Worm (Caenorhabditis elegans): ENCODE measurements around the gene R02E12.4.

R02E12.4 gene

DNA sequence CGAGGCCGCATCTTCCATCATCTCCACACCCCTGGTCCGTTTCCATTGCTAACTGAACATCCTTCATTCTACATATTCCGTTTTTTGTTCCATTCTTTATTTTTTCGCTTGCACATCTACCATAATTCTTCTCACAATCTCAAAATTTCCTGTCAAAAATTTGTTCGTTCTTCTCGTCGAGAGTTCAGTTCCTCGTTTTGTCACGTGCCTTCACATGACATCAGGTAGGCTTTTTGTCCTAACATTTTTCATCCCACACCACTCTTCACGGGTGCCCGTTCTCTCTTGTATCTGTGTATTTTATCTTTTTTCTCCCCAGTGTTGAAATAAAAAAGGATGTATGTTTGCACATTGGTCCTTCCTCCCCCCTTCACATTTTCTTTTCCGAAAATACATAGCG is 14.6 kb upstream of the R02E12.4 start:
- no peak for TF ChIP-seq sptf-2 (GFP tag; optimal IDR thresholded peaks at IDR 0.05)
- TF ChIP-seq cebp-1 (GFP tag; IDR thresholded peaks at IDR 0.05) = no peak
- peak; percentile 32 for TF ChIP-seq cebp-1 (tag; optimal IDR thresholded peaks at IDR 0.05)

DNA sequence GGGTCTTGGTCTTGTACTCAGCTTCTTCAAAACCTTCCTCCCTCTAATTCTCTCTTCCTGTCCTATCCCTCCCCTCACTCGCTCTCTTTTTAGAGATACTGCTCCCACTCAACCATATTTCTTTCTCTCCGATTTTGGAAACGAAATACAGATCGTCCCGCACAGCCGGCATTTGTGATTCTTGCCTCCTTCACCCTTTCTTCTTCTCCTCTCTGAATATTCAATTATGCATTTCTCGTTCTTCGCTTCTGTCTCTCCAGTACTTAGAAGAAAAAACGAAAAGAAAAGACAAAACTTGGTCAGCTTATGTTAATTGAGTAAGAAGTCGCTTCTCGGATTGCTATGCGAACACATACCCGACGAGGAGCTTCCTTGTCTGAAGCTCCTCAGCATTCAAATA is 14.2 kb upstream of the R02E12.4 start:
- TF ChIP-seq K11D2.4 (GFP tag; IDR thresholded peaks at IDR 0.05) (no peak), D2030.7 (GFP tag; IDR thresholded peaks at IDR 0.05) (no peak), ztf-25 (GFP tag; IDR thresholded peaks at IDR 0.05) (no peak), ceh-27 (GFP tag; optimal IDR thresholded peaks at IDR 0.05) (no peak), madf-6 (GFP tag; IDR thresholded peaks at IDR 0.05) (no peak)

DNA sequence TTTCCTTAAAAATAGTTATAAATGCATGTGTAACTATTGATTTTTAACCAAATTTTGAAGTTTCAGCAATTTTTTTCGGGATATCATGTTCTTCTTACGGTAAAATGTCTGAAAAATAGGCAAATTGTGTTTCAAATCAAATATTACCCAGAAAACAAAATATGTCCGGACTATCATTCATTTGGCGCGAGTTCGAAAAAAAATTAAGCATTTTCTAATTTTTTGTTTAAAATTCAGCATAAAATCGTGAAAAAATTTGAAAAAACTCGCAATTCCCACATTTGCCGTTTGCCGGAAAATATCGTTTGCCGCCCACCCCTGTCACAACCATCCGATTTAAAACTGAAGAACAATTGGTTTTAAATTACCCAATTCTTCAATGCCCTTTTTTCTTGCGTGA is 13.5 kb upstream of the R02E12.4 start:
- no peak for TF ChIP-seq let-526 (GFP tag; IDR thresholded peaks at IDR 0.05)
- TF ChIP-seq mel-28 (tag; optimal IDR thresholded peaks at IDR 0.05; ENCODE audit: borderline replicate concordance) = no peak
- TF ChIP-seq lin-54 (GFP tag; optimal IDR thresholded peaks at IDR 0.05) = no peak
- no peak for TF ChIP-seq lsy-27 (tag; optimal IDR thresholded peaks at IDR 0.05; ENCODE audit: borderline replicate concordance, insufficient read depth)

DNA sequence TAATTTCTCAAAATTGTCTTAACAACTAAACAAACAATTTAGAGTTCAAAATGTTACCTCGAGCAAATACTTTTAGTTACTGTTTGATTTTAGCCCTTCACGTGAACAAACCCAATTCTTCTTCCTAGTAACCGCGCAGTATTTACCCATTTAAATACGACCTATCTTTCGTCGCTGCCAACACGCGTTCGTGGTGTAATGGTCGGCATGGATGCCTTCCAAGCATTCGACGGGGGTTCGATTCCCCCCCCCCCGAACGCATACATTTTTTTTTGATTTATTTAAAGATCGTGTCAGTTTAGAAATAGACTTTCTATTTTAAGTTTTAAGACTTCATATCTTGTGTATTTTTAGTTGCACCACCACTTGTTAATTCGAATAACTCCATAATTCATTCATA is 10.7 kb upstream of the R02E12.4 start:
- TF ChIP-seq rec-8 (tag; optimal IDR thresholded peaks at IDR 0.05) = peak in 1 of 2 experiments; percentile 12
- TF ChIP-seq Y95B8A.8 (GFP tag; IDR thresholded peaks at IDR 0.05) = no peak
- TF ChIP-seq hmg-1.2 (GFP tag; IDR thresholded peaks at IDR 0.05) = peak; percentile 59; the same call in 1 of the 2 replicates
- 0 out of 2 replicates have a peak, but pooled peaks have one; percentile 55 for TF ChIP-seq ztf-25 (GFP tag; IDR thresholded peaks at IDR 0.05)
- TF ChIP-seq B0336.3 (GFP tag; IDR thresholded peaks at IDR 0.05) = no peak
- peak; percentile 62; the same call in 1 of the 2 replicates for TF ChIP-seq nfyb-1 (GFP tag; IDR thresholded peaks at IDR 0.05)
- TF ChIP-seq lsl-1 (GFP tag; optimal IDR thresholded peaks at IDR 0.05) = no peak
- TF ChIP-seq madf-10 (tag; optimal IDR thresholded peaks at IDR 0.05) = peak; percentile 15
- peak; percentile 36; the same call in 1 of the 2 replicates for TF ChIP-seq ceh-100 (GFP tag; IDR thresholded peaks at IDR 0.05)
- TF ChIP-seq cebp-1 (GFP tag; IDR thresholded peaks at IDR 0.05) = 0 out of 2 replicates have a peak, but pooled peaks have one; percentile 10
- TF ChIP-seq cebp-1 (tag; optimal IDR thresholded peaks at IDR 0.05) = peak; percentile 45
- peak; percentile 88 for TF ChIP-seq tbp1 (GFP tag; optimal IDR thresholded peaks at IDR 0.05)
- TF ChIP-seq zim-3 (tag; optimal IDR thresholded peaks at IDR 0.05) = peak; percentile 64
- TF ChIP-seq snpc-4 (GFP tag; optimal IDR thresholded peaks at IDR 0.05) = peak; percentile 30
- peak in 1 of 4 experiments; percentile 46 for TF ChIP-seq snpc-4 (tag; optimal IDR thresholded peaks at IDR 0.05)
- no peak for TF ChIP-seq hmg-20 (GFP tag; IDR thresholded peaks at IDR 0.05)
- peak; percentile 80 for TF ChIP-seq lin-26 (GFP tag; IDR thresholded peaks at IDR 0.05)
- peak; percentile 73 for TF ChIP-seq rpc-1 (optimal IDR thresholded peaks at IDR 0.05)
- TF ChIP-seq rpc-1 (tag; optimal IDR thresholded peaks at IDR 0.05) = peak; percentile 82
- TF ChIP-seq somi-1 (GFP tag; optimal IDR thresholded peaks at IDR 0.05) = peak; percentile 18
- TF ChIP-seq ceh-40 (GFP tag; IDR thresholded peaks at IDR 0.05) = no peak
- TF ChIP-seq ama-1 (optimal IDR thresholded peaks at IDR 0.05) = no peak
- peak in 1 of 2 experiments; percentile 12 for TF ChIP-seq ama-1 (GFP tag; optimal IDR thresholded peaks at IDR 0.05)
- TF ChIP-seq ZK185.1 (tag; optimal IDR thresholded peaks at IDR 0.05; ENCODE audit: poor library complexity, severe bottlenecking) = peak; percentile 33
- TF ChIP-seq sdz-38 (tag; optimal IDR thresholded peaks at IDR 0.05) = no peak
- TF ChIP-seq lin-40 (tag; optimal IDR thresholded peaks at IDR 0.05) = peak; percentile 5
- peak; percentile 22 for TF ChIP-seq snpc-3.4 (tag; optimal IDR thresholded peaks at IDR 0.05)
- no peak for TF ChIP-seq xnd-1 (tag; optimal IDR thresholded peaks at IDR 0.05)
- TF ChIP-seq egl-44 (GFP tag; IDR thresholded peaks at IDR 0.05) = 0 out of 2 replicates have a peak, but pooled peaks have one; percentile 43
- peak; percentile 19 for TF ChIP-seq ceh-27 (GFP tag; optimal IDR thresholded peaks at IDR 0.05)
- TF ChIP-seq B0261.1 (tag; optimal IDR thresholded peaks at IDR 0.05) = peak; percentile 78
- TF ChIP-seq snpc-1.3 (tag; optimal IDR thresholded peaks at IDR 0.05; ENCODE audit: insufficient read depth) = peak; percentile 5
- peak; percentile 8 for TF ChIP-seq mxl-1 (tag; optimal IDR thresholded peaks at IDR 0.05)
- TF ChIP-seq chd-7 (tag; optimal IDR thresholded peaks at IDR 0.05) = peak; percentile 32
- peak; percentile 14 for TF ChIP-seq attf-5 (GFP tag; optimal IDR thresholded peaks at IDR 0.05)

Measured in whole organism, young adult.